Fruit fly (Drosophila melanogaster): ENCODE measurements around the gene CG34428.

The CG34428 gene

DNA sequence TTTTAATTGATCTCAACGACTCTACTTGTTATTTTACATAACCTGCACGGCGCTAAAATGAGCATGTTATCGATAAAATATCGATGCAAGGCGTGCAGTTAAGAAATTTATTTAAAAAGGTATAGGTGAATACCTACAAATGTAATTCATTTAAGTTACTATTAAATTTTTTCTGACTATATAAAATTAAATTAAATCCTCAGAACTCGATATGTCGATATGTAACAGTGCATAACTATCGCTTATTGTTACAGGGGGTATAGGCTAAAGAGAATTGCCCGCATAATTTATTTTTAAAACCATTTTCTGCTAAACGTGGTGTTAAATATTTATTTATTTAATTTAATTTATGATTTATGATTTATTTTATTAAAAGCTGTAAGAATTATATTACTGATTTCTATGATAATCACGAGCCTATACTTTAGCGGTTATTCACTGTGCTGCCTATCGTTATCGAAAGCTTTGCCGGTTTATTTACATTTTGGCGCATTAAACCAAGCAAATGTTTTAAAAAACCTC, 43.7 kb upstream of the CG34428 start, which contains the start of the genes mRpL20 and Icmt (continued):
- peak in 1 of 2 experiments; percentile 60 for TF ChIP-seq Hr78 (GFP tag; optimal IDR thresholded peaks at IDR 0.05)
- peak; percentile 97 for TF ChIP-seq Xrp1 (GFP tag; IDR thresholded peaks at IDR 0.05)
- TF ChIP-seq CG15073 (GFP tag; optimal IDR thresholded peaks at IDR 0.05): peak; percentile 52
- TF ChIP-seq br (optimal IDR thresholded peaks at IDR 0.05): no peak
- peak; percentile 37 for TF ChIP-seq maf-S (GFP tag; optimal IDR thresholded peaks at IDR 0.05)
- peak; percentile 87 for TF ChIP-seq CG18619 (GFP tag; optimal IDR thresholded peaks at IDR 0.05)
- peak; percentile 85 for TF ChIP-seq Six4 (GFP tag; optimal IDR thresholded peaks at IDR 0.05)
- peak; percentile 93 for TF ChIP-seq az2 (GFP tag; optimal IDR thresholded peaks at IDR 0.05)
- peak; percentile 42 to 96 for TF ChIP-seq Hr51 (GFP tag; optimal IDR thresholded peaks at IDR 0.05)
- TF ChIP-seq CG15601 (tag; optimal IDR thresholded peaks at IDR 0.05): peak; percentile 92
- TF ChIP-seq CG13624 (GFP tag; optimal IDR thresholded peaks at IDR 0.05): peak; percentile 33
- peak; percentile 62 for TF ChIP-seq CG10543 (GFP tag; optimal IDR thresholded peaks at IDR 0.05)
- no peak for TF ChIP-seq Myb (GFP tag; optimal IDR thresholded peaks at IDR 0.05)
- peak in 1 of 3 experiments; percentile 82 for TF ChIP-seq Stat92E (GFP tag; optimal IDR thresholded peaks at IDR 0.05)
- peak; percentile 88 for TF ChIP-seq tap (tag; optimal IDR thresholded peaks at IDR 0.05)
- TF ChIP-seq Mad (GFP tag; optimal IDR thresholded peaks at IDR 0.05): peak; percentile 41
- peak; percentile 20 for TF ChIP-seq CG33213 (GFP tag; optimal IDR thresholded peaks at IDR 0.05)
- peak; percentile 97 for TF ChIP-seq zfh1 (GFP tag; IDR thresholded peaks at IDR 0.05)
- TF ChIP-seq Med (GFP tag): peak; percentile 82
- TF ChIP-seq Fer1 (GFP tag; optimal IDR thresholded peaks at IDR 0.05): peak; percentile 85
- peak; percentile 93 for TF ChIP-seq klu (GFP tag; IDR thresholded peaks at IDR 0.05)
- TF ChIP-seq Dip3 (GFP tag; optimal IDR thresholded peaks at IDR 0.05): peak; percentile 35
- no peak for TF ChIP-seq sd (tag; optimal IDR thresholded peaks at IDR 0.05)
- no peak for TF ChIP-seq NK7.1 (GFP tag; optimal IDR thresholded peaks at IDR 0.05)
- no peak for TF ChIP-seq gro (GFP tag; optimal IDR thresholded peaks at IDR 0.05)
- peak; percentile 84 for TF ChIP-seq CG3281 (GFP tag; optimal IDR thresholded peaks at IDR 0.05)
- TF ChIP-seq CG14710 (tag; optimal IDR thresholded peaks at IDR 0.05): peak; percentile 80
- peak; percentile 83 for TF ChIP-seq tio (GFP tag; optimal IDR thresholded peaks at IDR 0.05)
- peak; percentile 78 for TF ChIP-seq cato (GFP tag; optimal IDR thresholded peaks at IDR 0.05; ENCODE audit: borderline replicate concordance)
- TF ChIP-seq bcd (GFP tag; optimal IDR thresholded peaks at IDR 0.05): peak; percentile 93
- peak; percentile 77 for TF ChIP-seq Bgb (GFP tag; IDR thresholded peaks at IDR 0.05; ENCODE audit: partially characterized antibody)
- no peak for TF ChIP-seq ftz-f1 (GFP tag; optimal IDR thresholded peaks at IDR 0.05)
- peak; percentile 80 for TF ChIP-seq sug (tag; optimal IDR thresholded peaks at IDR 0.05)
- TF ChIP-seq Hr3 (GFP tag; optimal IDR thresholded peaks at IDR 0.05): peak; percentile 94
- peak; percentile 98 for TF ChIP-seq tgo (GFP tag; IDR thresholded peaks at IDR 0.05)
- TF ChIP-seq CG11085 (GFP tag; IDR thresholded peaks at IDR 0.05): peak; percentile 94
- TF ChIP-seq TFAM (GFP tag; optimal IDR thresholded peaks at IDR 0.05): no peak
- peak; percentile 91 for TF ChIP-seq Rx (GFP tag; IDR thresholded peaks at IDR 0.05)
- TF ChIP-seq CG13296 (GFP tag; optimal IDR thresholded peaks at IDR 0.05): peak; percentile 85
- peak; percentile 92 for TF ChIP-seq sisA (GFP tag; IDR thresholded peaks at IDR 0.05)
- TF ChIP-seq corto (GFP tag; optimal IDR thresholded peaks at IDR 0.05): peak; percentile 52
- peak; percentile 85 for TF ChIP-seq twi (tag; optimal IDR thresholded peaks at IDR 0.05)
- TF ChIP-seq Bdp1 (GFP tag; optimal IDR thresholded peaks at IDR 0.05): peak; percentile 49
- peak; percentile 75 for TF ChIP-seq CG10462 (GFP tag; optimal IDR thresholded peaks at IDR 0.05)
- peak; percentile 98 for TF ChIP-seq Awh (GFP tag; IDR thresholded peaks at IDR 0.05)
- no peak for TF ChIP-seq luna (GFP tag; optimal IDR thresholded peaks at IDR 0.05)
- no peak for TF ChIP-seq pita (GFP tag; optimal IDR thresholded peaks at IDR 0.05)
- no peak for TF ChIP-seq da (GFP tag; optimal IDR thresholded peaks at IDR 0.05)
- TF ChIP-seq otp (GFP tag; IDR thresholded peaks at IDR 0.05): no peak; the same call in none of the 3 replicates
- TF ChIP-seq CG10366 (GFP tag; IDR thresholded peaks at IDR 0.05): peak; percentile 97
- TF ChIP-seq CG2120 (GFP tag; optimal IDR thresholded peaks at IDR 0.05): peak; percentile 88

Measured in whole organism, embryonic.